Worm (Caenorhabditis elegans) whole organism, mixed stage, embryonic: Measurements from ENCODE around the gene Y39B6A.7.

Source experiments
- elt-3 ChIP-seq: fragments of 150-350 bp; optimal IDR thresholded peaks from 2 replicates; lab custom pipeline; 2014; ENCODE audit warnings: missing biosample characterization, missing genetic modification characterization
- flh-1 ChIP-seq: fragments of 200-800 bp; sonication (Bioruptor generic); optimal IDR thresholded peaks from 2 replicates; lab custom pipeline; 2018; ENCODE audit warnings: mild to moderate bottlenecking, missing genetic modification characterization, moderate library complexity, missing compliant biosample characterization
- lin-13 ChIP-seq: fragments of 150-350 bp; optimal IDR thresholded peaks from 2 replicates; lab custom pipeline; 2014; ENCODE audit warnings: missing biosample characterization, missing genetic modification characterization
- nhr-237 ChIP-seq: fragments of 150-350 bp; optimal IDR thresholded peaks from 2 replicates; lab custom pipeline; 2014; ENCODE audit warnings: missing biosample characterization, missing genetic modification characterization

ce11 chrV:19140495-19140894 is 8.5 kb downstream of the Y39B6A.7 start, which contains the start of gene cpg-23:
- no peak for TF ChIP-seq elt-3
- TF ChIP-seq flh-1 = no peak
- no peak for TF ChIP-seq lin-13
- TF ChIP-seq nhr-237 (tag; lab: Kevin White, UChicago) = no peak
